Worm (Caenorhabditis elegans): ENCODE results near the gene mbk-2.

Gene mbk-2

DNA sequence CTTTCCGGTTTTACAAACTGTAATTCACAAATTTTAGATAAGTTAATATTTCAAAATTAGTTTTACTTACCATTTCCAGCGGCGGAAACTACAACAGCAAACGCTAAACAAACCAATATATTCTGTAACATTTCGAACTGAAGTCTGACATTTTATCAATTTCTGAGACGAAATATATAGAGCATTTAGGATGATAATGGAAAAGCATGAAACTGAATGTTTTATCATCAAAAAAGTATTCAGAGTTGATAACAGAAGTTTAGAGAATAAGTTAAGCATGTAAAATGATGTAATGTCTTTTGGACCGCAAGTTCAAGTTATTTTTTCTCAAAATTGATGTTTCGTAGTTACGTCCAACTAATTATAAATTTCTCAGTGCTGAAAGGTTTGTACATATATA, 39.8 kb upstream of the mbk-2 start, which contains the start of gene F55G11.2:
Gene F55G11.2 (minus strand): TSS at position 149 of the 400 bp plus-strand sequence.
- TF ChIP-seq nhr-28 (tag; optimal IDR thresholded peaks at IDR 0.05) = no peak
- no peak for TF ChIP-seq drap-1 (GFP tag; optimal IDR thresholded peaks at IDR 0.05)

DNA sequence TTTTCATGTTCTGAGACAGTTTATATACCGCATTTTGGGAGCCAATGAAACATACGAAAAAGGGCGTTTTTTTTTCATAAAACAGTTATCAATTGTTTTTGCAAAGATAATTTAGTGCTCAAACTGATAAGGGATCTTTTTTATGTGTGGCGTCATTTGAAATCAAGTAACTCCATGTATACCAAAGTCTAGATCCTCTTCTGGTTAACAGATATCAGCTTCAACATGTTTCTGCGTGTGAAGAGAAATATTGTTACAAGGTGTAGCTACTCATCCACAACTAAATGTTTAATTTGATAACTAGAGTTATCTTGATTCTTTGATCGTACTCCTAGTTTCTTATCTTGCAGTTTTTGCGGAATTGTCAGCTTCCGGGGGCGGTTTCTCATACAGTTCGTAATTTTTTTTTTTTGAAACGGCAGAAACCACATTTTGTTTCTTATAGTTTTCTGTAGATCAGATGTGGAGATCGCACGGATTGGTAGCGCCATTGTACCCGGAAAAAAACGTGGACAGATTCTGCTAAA, 36.9 kb upstream of the mbk-2 start:
- TF ChIP-seq mls-2 (tag; optimal IDR thresholded peaks at IDR 0.05) (no peak), unc-62 (GFP tag; optimal IDR thresholded peaks at IDR 0.05) (no peak), nhr-2 (tag; optimal IDR thresholded peaks at IDR 0.05) (no peak), lsy-2 (tag; optimal IDR thresholded peaks at IDR 0.05) (no peak), elt-1 (tag; optimal IDR thresholded peaks at IDR 0.05; ENCODE audit: borderline replicate concordance, insufficient read depth) (no peak), M03D4.4 (tag; optimal IDR thresholded peaks at IDR 0.05) (no peak), mab-5 (tag; optimal IDR thresholded peaks at IDR 0.05) (no peak), snpc-4 (tag; optimal IDR thresholded peaks at IDR 0.05) (no peak), cnd-1 (tag; optimal IDR thresholded peaks at IDR 0.05) (no peak), ces-1 (GFP tag; optimal IDR thresholded peaks at IDR 0.05) (no peak), unc-120 (tag; optimal IDR thresholded peaks at IDR 0.05; ENCODE audit: poor library complexity, severe bottlenecking) (no peak), drap-1 (GFP tag; optimal IDR thresholded peaks at IDR 0.05) (no peak), nhr-76 (tag; optimal IDR thresholded peaks at IDR 0.05) (no peak), ceh-39 (tag; optimal IDR thresholded peaks at IDR 0.05) (no peak), nhr-237 (tag; optimal IDR thresholded peaks at IDR 0.05) (no peak), lin-13 (tag; optimal IDR thresholded peaks at IDR 0.05) (no peak)

DNA sequence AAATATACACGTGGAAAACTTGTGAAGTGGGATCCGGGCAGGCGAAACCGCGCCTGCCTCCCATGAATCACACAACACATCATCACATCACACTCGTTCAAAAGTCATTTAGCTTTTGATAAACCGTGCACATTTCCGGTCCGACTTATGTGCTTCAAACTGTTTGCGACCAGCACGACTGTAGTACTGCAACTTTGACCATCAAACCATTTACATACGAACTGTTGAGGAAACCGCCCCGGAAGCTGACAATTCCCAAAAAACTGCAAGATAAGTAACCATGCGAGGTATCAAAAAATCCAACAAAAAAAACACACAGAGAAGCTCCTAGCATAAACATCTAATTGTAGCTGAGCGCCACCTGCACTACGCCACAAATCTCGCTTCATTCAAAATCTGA, 36.2 kb upstream of the mbk-2 start:
- no peak for TF ChIP-seq flh-1 (GFP tag; optimal IDR thresholded peaks at IDR 0.05)
- no peak for TF ChIP-seq M03D4.4 (tag; optimal IDR thresholded peaks at IDR 0.05)
- no peak for TF ChIP-seq mls-2 (tag; optimal IDR thresholded peaks at IDR 0.05)
- TF ChIP-seq sptf-1 (tag; optimal IDR thresholded peaks at IDR 0.05) = no peak
- TF ChIP-seq cnd-1 (tag; optimal IDR thresholded peaks at IDR 0.05) = no peak
- no peak for TF ChIP-seq blmp-1 (tag; optimal IDR thresholded peaks at IDR 0.05)
- TF ChIP-seq nhr-237 (tag; optimal IDR thresholded peaks at IDR 0.05) = no peak
- TF ChIP-seq unc-120 (tag; optimal IDR thresholded peaks at IDR 0.05; ENCODE audit: poor library complexity, severe bottlenecking) = no peak
- TF ChIP-seq bed-3 (GFP tag; optimal IDR thresholded peaks at IDR 0.05) = no peak
- TF ChIP-seq elt-3 (tag; optimal IDR thresholded peaks at IDR 0.05) = no peak
- TF ChIP-seq lin-32 (GFP tag; optimal IDR thresholded peaks at IDR 0.05) = no peak
- no peak for TF ChIP-seq hlh-1 (tag; optimal IDR thresholded peaks at IDR 0.05)
- TF ChIP-seq ham-2 (GFP tag; optimal IDR thresholded peaks at IDR 0.05) = no peak
- no peak for TF ChIP-seq drap-1 (GFP tag; optimal IDR thresholded peaks at IDR 0.05)
- TF ChIP-seq ztf-11 (tag; optimal IDR thresholded peaks at IDR 0.05) = no peak
- no peak for TF ChIP-seq unc-62 (GFP tag; optimal IDR thresholded peaks at IDR 0.05)
- TF ChIP-seq ceh-39 (tag; optimal IDR thresholded peaks at IDR 0.05) = no peak

DNA sequence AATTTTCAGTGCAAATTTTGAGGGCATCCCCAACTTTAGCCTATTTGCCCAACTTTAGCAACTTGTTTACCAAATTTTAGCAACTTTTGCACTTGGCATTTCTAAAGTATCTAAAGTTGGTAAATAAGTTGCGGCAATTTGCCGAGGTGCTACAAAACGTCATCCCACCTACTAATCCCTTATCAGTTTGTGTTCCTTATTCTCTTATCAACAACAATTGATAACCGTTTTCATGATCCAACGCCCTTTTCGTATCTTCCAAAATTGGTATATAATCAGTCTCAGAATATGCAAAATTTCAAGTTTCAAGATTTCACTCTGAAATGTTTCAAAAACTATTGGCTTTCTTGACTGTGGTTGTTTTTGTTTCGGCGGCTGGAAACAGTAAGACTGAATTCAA, 35.6 kb upstream of the mbk-2 start, which contains the start of gene F55G11.4:
Gene F55G11.4 (plus strand): TSS at position 289 of the 400 bp plus-strand sequence.
- TF ChIP-seq sem-2 (GFP tag; optimal IDR thresholded peaks at IDR 0.05) (no peak), zip-8 (tag; optimal IDR thresholded peaks at IDR 0.05) (no peak), unc-39 (tag; optimal IDR thresholded peaks at IDR 0.05) (no peak), drap-1 (GFP tag; optimal IDR thresholded peaks at IDR 0.05) (no peak), ham-2 (GFP tag; optimal IDR thresholded peaks at IDR 0.05) (no peak), lsy-2 (tag; optimal IDR thresholded peaks at IDR 0.05) (no peak), M03D4.4 (tag; optimal IDR thresholded peaks at IDR 0.05) (no peak), flh-1 (GFP tag; optimal IDR thresholded peaks at IDR 0.05) (no peak), elt-3 (tag; optimal IDR thresholded peaks at IDR 0.05) (no peak), sptf-1 (tag; optimal IDR thresholded peaks at IDR 0.05) (no peak), ceh-43 (GFP tag; optimal IDR thresholded peaks at IDR 0.05) (no peak), ceh-39 (tag; optimal IDR thresholded peaks at IDR 0.05) (no peak), pha-4 (tag; optimal IDR thresholded peaks at IDR 0.05) (no peak), ceh-83 (GFP tag; optimal IDR thresholded peaks at IDR 0.05) (no peak), lin-32 (GFP tag; optimal IDR thresholded peaks at IDR 0.05) (no peak)

DNA sequence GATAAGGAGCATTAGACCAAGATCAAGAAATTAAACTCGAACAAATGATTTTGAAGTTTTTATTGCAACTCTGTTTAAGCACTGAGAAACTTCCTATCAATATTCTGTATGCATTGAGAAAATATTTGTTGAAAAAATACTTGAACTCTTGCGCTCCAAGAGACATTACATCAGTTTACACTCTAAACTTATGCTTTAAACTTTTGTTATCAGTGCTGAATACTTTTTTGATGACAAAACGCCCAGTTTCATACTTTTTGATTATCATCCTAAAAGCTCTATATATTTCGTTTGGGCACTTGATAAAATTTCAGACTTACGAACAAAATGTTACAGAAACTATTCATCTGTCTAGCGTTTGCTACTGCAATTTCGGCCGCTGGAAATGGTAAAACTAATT, 33.0 kb upstream of the mbk-2 start, which contains the start of gene dod-17:
Gene dod-17 (plus strand): TSS at position 323 of the 400 bp plus-strand sequence.
- TF ChIP-seq lin-13 (tag; optimal IDR thresholded peaks at IDR 0.05) (no peak), pha-4 (tag; optimal IDR thresholded peaks at IDR 0.05) (no peak), ztf-11 (tag; optimal IDR thresholded peaks at IDR 0.05) (no peak), mls-2 (tag; optimal IDR thresholded peaks at IDR 0.05) (no peak), lin-32 (GFP tag; optimal IDR thresholded peaks at IDR 0.05) (no peak), nhr-2 (tag; optimal IDR thresholded peaks at IDR 0.05) (no peak), bed-3 (GFP tag; optimal IDR thresholded peaks at IDR 0.05) (no peak), drap-1 (GFP tag; optimal IDR thresholded peaks at IDR 0.05) (no peak)
